Worm (Caenorhabditis elegans) whole organism, L4/young adult: ENCODE results near the gene Y64H9A.2.

Experiments
- W03F9.2 ChIP-seq: fragments of 150-350 bp; optimal IDR thresholded peaks from 2 replicates; lab custom pipeline; 2014; ENCODE audit warnings: missing biosample characterization, missing genetic modification characterization
- dao-5 ChIP-seq: sonication (generic microtip); optimal IDR thresholded peaks from 2 replicates; lab custom pipeline; 2016; ENCODE audit warnings: missing genotype, missing genetic modification characterization, moderate library complexity, missing compliant biosample characterization

DNA sequence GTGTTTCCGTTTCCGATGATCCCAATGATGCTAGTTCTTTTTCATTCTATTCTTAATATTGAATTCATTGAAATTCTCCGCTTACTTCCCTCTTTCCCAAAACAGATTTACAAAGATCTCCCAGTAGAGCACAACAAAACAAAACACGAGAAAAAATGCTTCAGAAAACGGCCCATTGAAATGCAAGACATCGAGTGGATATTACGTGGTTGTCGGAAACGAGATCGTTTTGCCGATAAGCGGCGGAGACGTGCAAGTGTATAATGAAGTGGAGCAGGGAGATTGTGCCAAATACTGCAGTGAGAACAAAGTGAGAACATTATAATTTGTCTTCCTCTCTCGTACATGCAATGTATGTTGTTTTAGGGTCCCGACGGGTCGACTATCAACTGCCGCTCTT is 17.3 kb upstream of the Y64H9A.2 start:
- no peak for TF ChIP-seq dao-5 (tag; lab: Kevin White, UChicago)
- TF ChIP-seq W03F9.2 = no peak
